Worm (Caenorhabditis elegans) whole organism, mixed stage, embryonic: ENCODE results near the gene F38B6.8.

Source experiments
- blmp-1 ChIP-seq: fragments of 150-350 bp; optimal IDR thresholded peaks from 2 replicates; lab custom pipeline; 2014; ENCODE audit warnings: missing biosample characterization, missing genetic modification characterization
- elt-3 ChIP-seq: fragments of 150-350 bp; optimal IDR thresholded peaks from 2 replicates; lab custom pipeline; 2014; ENCODE audit warnings: missing biosample characterization, missing genetic modification characterization
- lin-13 ChIP-seq: fragments of 150-350 bp; optimal IDR thresholded peaks from 2 replicates; lab custom pipeline; 2014; ENCODE audit warnings: missing biosample characterization, missing genetic modification characterization
- lsy-2 ChIP-seq: fragments of 150-350 bp; optimal IDR thresholded peaks from 2 replicates; lab custom pipeline; 2014; ENCODE audit warnings: missing biosample characterization, missing genetic modification characterization
- mab-5 ChIP-seq: fragments of 150-350 bp; optimal IDR thresholded peaks from 2 replicates; lab custom pipeline; 2014; ENCODE audit warnings: missing biosample characterization, missing genetic modification characterization
- nhr-28 ChIP-seq: fragments of 150-350 bp; optimal IDR thresholded peaks from 2 replicates; lab custom pipeline; 2014; ENCODE audit warnings: missing biosample characterization, missing genetic modification characterization
- nhr-76 ChIP-seq: sonication (generic microtip); optimal IDR thresholded peaks from 2 replicates; lab custom pipeline; 2017; ENCODE audit warnings: missing biosample characterization, missing genetic modification characterization
- pha-4 ChIP-seq: fragments of 150-350 bp; optimal IDR thresholded peaks from 2 replicates; lab custom pipeline; 2018; ENCODE audit warnings: missing biosample characterization, missing genetic modification reagents, missing genetic modification characterization

DNA sequence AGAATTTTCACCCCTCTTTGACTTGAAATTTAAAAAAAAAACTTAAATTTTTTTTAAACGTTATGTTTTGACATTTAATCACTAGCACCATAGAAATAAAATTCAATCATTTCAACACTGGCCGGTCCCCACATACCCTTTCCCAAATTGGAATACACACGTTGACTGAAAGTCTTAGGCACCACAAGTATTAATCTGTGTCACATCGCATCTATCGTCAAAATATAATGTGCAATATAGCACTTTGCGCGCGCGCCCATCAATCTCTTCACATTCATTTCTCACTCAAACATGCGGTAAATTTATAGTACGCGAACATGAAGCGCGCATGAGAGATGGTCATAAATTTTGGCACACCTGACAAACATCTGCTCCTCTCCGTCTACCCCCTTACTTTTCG lies 4.8 kb upstream of the F38B6.8 start:
- TF ChIP-seq pha-4 (tag; lab: Kevin White, UChicago) (no peak), mab-5 (tag; lab: Kevin White, UChicago) (no peak), elt-3 (tag; lab: Kevin White, UChicago) (no peak), lsy-2 (tag; lab: Kevin White, UChicago) (no peak), lin-13 (tag; lab: Kevin White, UChicago) (no peak), nhr-76 (tag; lab: Kevin White, UChicago) (no peak), blmp-1 (no peak), nhr-28 (no peak)
